Fruit fly (Drosophila melanogaster): ENCODE measurements around the gene Hex-t1.

Gene Hex-t1

DNA sequence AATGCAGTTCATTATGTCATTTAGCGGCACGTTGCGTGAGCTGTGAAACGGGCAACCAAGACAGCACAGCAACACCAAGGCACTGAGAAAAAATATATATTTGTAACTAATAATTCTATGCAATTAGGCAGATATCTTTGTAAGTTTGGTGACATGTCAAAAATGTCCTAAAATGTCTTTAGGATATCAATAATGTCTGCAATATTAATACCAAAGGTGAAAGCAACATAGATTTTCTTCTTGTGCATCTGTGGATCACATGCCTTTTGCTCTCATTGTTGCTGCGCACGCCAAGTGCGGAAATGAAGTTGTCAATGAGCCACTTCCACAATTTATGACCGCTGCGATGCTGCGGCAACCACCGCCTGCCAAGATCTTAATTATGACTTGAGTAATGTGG, 40.6 kb downstream of the Hex-t1 start (continued):
- TF ChIP-seq cyc (GFP tag; optimal IDR thresholded peaks at IDR 0.05) = peak; percentile 73
- peak; percentile 85 for TF ChIP-seq CG3919 (GFP tag; optimal IDR thresholded peaks at IDR 0.05)
- peak; percentile 71 for TF ChIP-seq CG11762 (GFP tag; optimal IDR thresholded peaks at IDR 0.05; ENCODE audit: insufficient read depth)
- peak; percentile 80 for TF ChIP-seq OdsH (GFP tag; optimal IDR thresholded peaks at IDR 0.05)
- peak; percentile 77 for TF ChIP-seq pdm3 (GFP tag; optimal IDR thresholded peaks at IDR 0.05)
- TF ChIP-seq Eip78C (GFP tag) = peak; percentile 88
- peak; percentile 59 for TF ChIP-seq CG31627 (GFP tag; optimal IDR thresholded peaks at IDR 0.05)
- TF ChIP-seq CG6808 (GFP tag; optimal IDR thresholded peaks at IDR 0.05) = peak; percentile 84
- TF ChIP-seq Sox102F (GFP tag; optimal IDR thresholded peaks at IDR 0.05) = peak; percentile 62
- TF ChIP-seq fd85E (GFP tag; optimal IDR thresholded peaks at IDR 0.05) = no peak
- TF ChIP-seq fkh (GFP tag; optimal IDR thresholded peaks at IDR 0.05) = no peak

DNA sequence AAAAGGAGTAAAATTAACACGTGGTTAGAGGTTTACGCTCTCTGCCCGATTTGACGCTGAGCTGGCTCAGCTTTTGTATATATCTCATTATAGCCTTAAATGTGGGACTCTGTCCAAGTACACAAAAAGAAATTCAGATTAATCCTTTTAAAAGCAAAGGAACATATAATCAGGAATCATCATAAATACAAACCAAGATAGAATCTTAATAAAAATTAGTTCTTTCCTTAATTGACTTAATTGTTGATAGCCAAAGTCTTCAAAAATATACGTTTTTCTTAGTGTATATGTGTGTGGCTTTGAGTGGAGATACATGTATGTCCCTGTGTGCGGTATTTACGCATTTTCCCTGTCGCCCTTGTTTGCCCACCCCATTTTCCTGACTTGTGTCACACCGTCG, 45.4 kb downstream of the Hex-t1 start:
- TF ChIP-seq ss (GFP tag; optimal IDR thresholded peaks at IDR 0.05) = peak in 1 of 2 experiments; percentile 22
- no peak for TF ChIP-seq spab (GFP tag; optimal IDR thresholded peaks at IDR 0.05)
- peak; percentile 29 for TF ChIP-seq CG10631 (GFP tag; optimal IDR thresholded peaks at IDR 0.05)
- TF ChIP-seq CG3919 (GFP tag; optimal IDR thresholded peaks at IDR 0.05) = peak; percentile 5
- peak; percentile 53 for TF ChIP-seq CG32006 (GFP tag; optimal IDR thresholded peaks at IDR 0.05)
- peak; percentile 19 for TF ChIP-seq OdsH (GFP tag; optimal IDR thresholded peaks at IDR 0.05)
- peak; percentile 38 for TF ChIP-seq Hr4 (GFP tag; optimal IDR thresholded peaks at IDR 0.05)
- TF ChIP-seq Eip78C (GFP tag) = peak; percentile 80
- TF ChIP-seq CG8119 (GFP tag; IDR thresholded peaks at IDR 0.05) = peak; percentile 28; the same call in 1 of the 3 replicates
- TF ChIP-seq CG15336 (GFP tag; IDR thresholded peaks at IDR 0.05) = peak; percentile 47; the same call in 1 of the 2 replicates
- TF ChIP-seq dsx (GFP tag; optimal IDR thresholded peaks at IDR 0.05; ENCODE audit: poor library complexity, severe bottlenecking) = peak; percentile 45
- peak; percentile 64; the same call in 2 of the 3 replicates for TF ChIP-seq eg (GFP tag; IDR thresholded peaks at IDR 0.05)
- no peak for TF ChIP-seq CG6276 (GFP tag; optimal IDR thresholded peaks at IDR 0.05)
- peak; percentile 12 for TF ChIP-seq acj6 (GFP tag; optimal IDR thresholded peaks at IDR 0.05)
- no peak for TF ChIP-seq Hr39 (GFP tag; optimal IDR thresholded peaks at IDR 0.05)
- TF ChIP-seq CG6163 (GFP tag; IDR thresholded peaks at IDR 0.05) = 0 out of 3 replicates have a peak, but pooled peaks have one; percentile 38
- TF ChIP-seq CG11762 (GFP tag; optimal IDR thresholded peaks at IDR 0.05; ENCODE audit: insufficient read depth) = no peak
- TF ChIP-seq achi (GFP tag; optimal IDR thresholded peaks at IDR 0.05) = peak; percentile 13
- peak; percentile 1 for TF ChIP-seq Sox14 (GFP tag; optimal IDR thresholded peaks at IDR 0.05)
- TF ChIP-seq pdm3 (GFP tag; optimal IDR thresholded peaks at IDR 0.05) = peak; percentile 42
- no peak for TF ChIP-seq Lpt (GFP tag; optimal IDR thresholded peaks at IDR 0.05)
- TF ChIP-seq Ets96B (tag; optimal IDR thresholded peaks at IDR 0.05) = peak; percentile 51
- peak; percentile 13 for TF ChIP-seq Eip75B (GFP tag; optimal IDR thresholded peaks at IDR 0.05)
- TF ChIP-seq svp (GFP tag) = peak; percentile 48
- TF ChIP-seq esn (GFP tag; optimal IDR thresholded peaks at IDR 0.05) = no peak
- TF ChIP-seq CG7368 (GFP tag; optimal IDR thresholded peaks at IDR 0.05) = no peak
- peak; percentile 28 for TF ChIP-seq CG3032 (tag; optimal IDR thresholded peaks at IDR 0.05)
- peak; percentile 35 for TF ChIP-seq CG10669 (GFP tag; optimal IDR thresholded peaks at IDR 0.05)

DNA sequence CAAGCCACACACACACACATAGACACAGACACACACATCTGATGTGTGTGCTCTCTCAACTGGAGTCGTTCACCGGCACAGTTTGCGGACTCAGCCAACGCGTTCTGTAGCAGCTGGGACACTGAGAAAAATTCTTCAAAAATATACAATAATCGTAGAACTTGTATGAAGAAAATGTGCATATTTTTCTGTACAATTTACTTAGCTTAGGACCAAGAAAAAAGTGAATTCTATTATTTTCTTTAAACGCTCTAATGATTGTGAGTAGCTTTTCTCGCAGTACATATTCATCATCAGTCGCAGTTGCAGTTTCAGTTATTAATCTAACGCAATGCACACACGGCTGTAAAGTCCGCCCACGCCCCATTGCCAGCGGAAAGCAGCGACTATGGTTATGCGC, 47.5 kb downstream of the Hex-t1 start:
- TF ChIP-seq cyc (GFP tag; optimal IDR thresholded peaks at IDR 0.05) = peak; percentile 30
- TF ChIP-seq Gug (GFP tag; IDR thresholded peaks at IDR 0.05) = peak; percentile 75
- TF ChIP-seq Hr4 (GFP tag; optimal IDR thresholded peaks at IDR 0.05) = peak; percentile 67
- peak; percentile 39 for TF ChIP-seq CG7368 (GFP tag; optimal IDR thresholded peaks at IDR 0.05)
- TF ChIP-seq CG6808 (GFP tag; optimal IDR thresholded peaks at IDR 0.05) = peak; percentile 34
- peak; percentile 75 for TF ChIP-seq CG11294 (GFP tag; IDR thresholded peaks at IDR 0.05)
- TF ChIP-seq Met (GFP tag; optimal IDR thresholded peaks at IDR 0.05) = peak; percentile 4
- TF ChIP-seq CG16779 (tag; optimal IDR thresholded peaks at IDR 0.05) = peak; percentile 41
- no peak for TF ChIP-seq fd85E (GFP tag; optimal IDR thresholded peaks at IDR 0.05)
- TF ChIP-seq eg (GFP tag; IDR thresholded peaks at IDR 0.05) = peak; percentile 88
- TF ChIP-seq CG6276 (GFP tag; optimal IDR thresholded peaks at IDR 0.05) = peak; percentile 78
- no peak for TF ChIP-seq dac (GFP tag; optimal IDR thresholded peaks at IDR 0.05)
- peak; percentile 61 for TF ChIP-seq CG10631 (GFP tag; optimal IDR thresholded peaks at IDR 0.05)
- no peak for TF ChIP-seq Sox102F (GFP tag; optimal IDR thresholded peaks at IDR 0.05)
- TF ChIP-seq Sox15 (GFP tag; optimal IDR thresholded peaks at IDR 0.05) = no peak
- TF ChIP-seq vri (GFP tag; optimal IDR thresholded peaks at IDR 0.05) = no peak
- peak; percentile 14 for TF ChIP-seq CG1621 (tag; optimal IDR thresholded peaks at IDR 0.05)
- TF ChIP-seq esn (GFP tag; optimal IDR thresholded peaks at IDR 0.05) = peak; percentile 16
- TF ChIP-seq Blimp-1 (GFP tag; optimal IDR thresholded peaks at IDR 0.05) = no peak
- peak; percentile 65 for TF ChIP-seq Ets96B (tag; optimal IDR thresholded peaks at IDR 0.05)
- peak in 1 of 2 experiments; percentile 47 for TF ChIP-seq salr (GFP tag; optimal IDR thresholded peaks at IDR 0.05)
- peak; percentile 39 for TF ChIP-seq CG4318 (GFP tag; optimal IDR thresholded peaks at IDR 0.05)
- TF ChIP-seq Hr39 (GFP tag; optimal IDR thresholded peaks at IDR 0.05) = no peak
- TF ChIP-seq CG10669 (GFP tag; optimal IDR thresholded peaks at IDR 0.05) = peak; percentile 58
- TF ChIP-seq Sox14 (GFP tag; optimal IDR thresholded peaks at IDR 0.05) = peak; percentile 33
- TF ChIP-seq Eip78C (GFP tag) = peak; percentile 44
- peak; percentile 69 for TF ChIP-seq Eip75B (GFP tag; optimal IDR thresholded peaks at IDR 0.05)
